Worm (Caenorhabditis elegans) whole organism, L1 larva: ENCODE results near the gene osg-1.
A peak's percentile ranks its signal among the peaks of the same experiment; 100 is the strongest.

Experiments
- C04F5.9 ChIP-seq: sonication (generic microtip); optimal IDR thresholded peaks from 2 replicates; lab custom pipeline; 2016; ENCODE audit warnings: missing genetic modification characterization, missing compliant biosample characterization
- alr-1 ChIP-seq: fragments of 200-800 bp; sonication (Bioruptor generic); optimal IDR thresholded peaks from 2 replicates; lab custom pipeline; 2018; ENCODE audit warnings: borderline replicate concordance, mild to moderate bottlenecking, missing genetic modification characterization, missing compliant biosample characterization
- blmp-1 ChIP-seq: fragments of 150-350 bp; optimal IDR thresholded peaks from 2 replicates; lab custom pipeline; 2014; ENCODE audit warnings: missing biosample characterization, missing genetic modification characterization
- ceh-63 ChIP-seq: fragments of 200-800 bp; sonication (Bioruptor generic); optimal IDR thresholded peaks from 2 replicates; lab custom pipeline; 2018; ENCODE audit warnings: mild to moderate bottlenecking, missing genetic modification characterization, missing compliant biosample characterization
- ceh-8 ChIP-seq: fragments of 200-800 bp; sonication (Bioruptor generic); optimal IDR thresholded peaks from 2 replicates; lab custom pipeline; 2018; ENCODE audit warnings: mild to moderate bottlenecking, missing genetic modification characterization, moderate library complexity, missing compliant biosample characterization
- ceh-82 ChIP-seq, 3 experiments: fragments of 150-350 bp in 1 of 3; sonication (generic microtip) in 2 of 3; optimal IDR thresholded peaks; 2 replicates each; lab custom pipeline; 2014 to 2017; ENCODE audit warnings: missing biosample characterization in 3 of 3, missing genetic modification characterization in 3 of 3
- ces-1 ChIP-seq: fragments of 150-350 bp; optimal IDR thresholded peaks from 2 replicates; lab custom pipeline; 2014; ENCODE audit warnings: missing biosample characterization, missing genetic modification reagents, missing genetic modification characterization
- dsc-1 ChIP-seq: sonication (generic microtip); optimal IDR thresholded peaks from 2 replicates; lab custom pipeline; 2016; ENCODE audit warnings: mild to moderate bottlenecking, missing genetic modification characterization, missing compliant biosample characterization
- efl-1 ChIP-seq, 4 experiments: fragments of 150-350 bp; optimal IDR thresholded peaks in 3 of 4; peaks in 1 of 4; 1 replicate in 1 of 4; 2 replicates in 3 of 4; lab custom pipeline; 2014; ENCODE audit warnings: missing biosample characterization in 2 of 4, missing genetic modification characterization in 2 of 4, missing genetic modification reagents in 2 of 4
- egl-13 ChIP-seq: sonication (generic microtip); optimal IDR thresholded peaks from 2 replicates; lab custom pipeline; 2016; ENCODE audit warnings: missing genotype, missing genetic modification reagents, missing genetic modification characterization, missing compliant biosample characterization
- elt-2 ChIP-seq: sonication (generic microtip); optimal IDR thresholded peaks from 2 replicates; lab custom pipeline; 2016; ENCODE audit warnings: missing genetic modification characterization, mild to moderate bottlenecking, inconsistent platforms, missing compliant biosample characterization, missing genetic modification reagents
- ets-5 ChIP-seq: fragments of 200-800 bp; sonication (Bioruptor generic); IDR thresholded peaks from 2 replicates; pipeline ENCODE4 v1.3.6; 2022; ENCODE audit warnings: missing genetic modification characterization, missing compliant biosample characterization
- fkh-4 ChIP-seq: sonication (generic microtip); optimal IDR thresholded peaks from 2 replicates; lab custom pipeline; 2016; ENCODE audit warnings: missing compliant biosample characterization, missing genetic modification characterization, borderline replicate concordance
- fkh-8 ChIP-seq: sonication (generic microtip); optimal IDR thresholded peaks from 2 replicates; lab custom pipeline; 2016; ENCODE audit warnings: mild to moderate bottlenecking, missing genetic modification characterization, missing compliant biosample characterization
- fos-1 ChIP-seq: fragments of 150-350 bp; optimal IDR thresholded peaks from 2 replicates; lab custom pipeline; 2014; ENCODE audit warnings: missing biosample characterization, missing genetic modification characterization
- hlh-4 ChIP-seq: sonication (generic microtip); optimal IDR thresholded peaks from 2 replicates; lab custom pipeline; 2016; ENCODE audit warnings: mild to moderate bottlenecking, missing genetic modification characterization, missing compliant biosample characterization
- hpl-2 ChIP-seq: fragments of 150-350 bp; optimal IDR thresholded peaks from 2 replicates; lab custom pipeline; 2014; ENCODE audit warnings: missing biosample characterization, missing genetic modification reagents, missing genetic modification characterization
- irx-1 ChIP-seq: sonication (generic microtip); optimal IDR thresholded peaks from 2 replicates; lab custom pipeline; 2016; ENCODE audit warnings: missing genetic modification characterization, missing compliant biosample characterization
- lin-14 ChIP-seq: fragments of 200-800 bp; sonication (Bioruptor generic); optimal IDR thresholded peaks from 2 replicates; lab custom pipeline; 2018; ENCODE audit warnings: mild to moderate bottlenecking, missing genetic modification characterization, moderate library complexity, missing compliant biosample characterization
- lsy-2 ChIP-seq, 2 experiments: fragments of 150-350 bp; optimal IDR thresholded peaks; 2 replicates each; lab custom pipeline; 2014; ENCODE audit warnings: missing biosample characterization in 2 of 2, missing genetic modification characterization in 2 of 2
- mdl-1 ChIP-seq, 2 experiments: fragments of 150-350 bp; optimal IDR thresholded peaks; 2 replicates each; lab custom pipeline; 2014 to 2017; ENCODE audit warnings: missing biosample characterization in 2 of 2, missing genetic modification characterization in 2 of 2, inconsistent platforms in 1 of 2
- nhr-11 ChIP-seq: fragments of 150-350 bp; optimal IDR thresholded peaks from 2 replicates; lab custom pipeline; 2014; ENCODE audit warnings: missing biosample characterization, missing genetic modification characterization
- nhr-12 ChIP-seq: sonication (generic microtip); optimal IDR thresholded peaks from 2 replicates; lab custom pipeline; 2017; ENCODE audit warnings: missing biosample characterization, missing genetic modification characterization
- nhr-20 ChIP-seq: sonication (generic microtip); optimal IDR thresholded peaks from 2 replicates; lab custom pipeline; 2016; ENCODE audit warnings: mild to moderate bottlenecking, missing genetic modification characterization, missing compliant biosample characterization
- nhr-47 ChIP-seq: sonication (generic microtip); optimal IDR thresholded peaks from 2 replicates; lab custom pipeline; 2016; ENCODE audit warnings: mild to moderate bottlenecking, missing genetic modification characterization, moderate library complexity, missing compliant biosample characterization
- nhr-71 ChIP-seq: sonication (generic microtip); optimal IDR thresholded peaks from 2 replicates; lab custom pipeline; 2016; ENCODE audit warnings: mild to moderate bottlenecking, missing genetic modification characterization, moderate library complexity, missing compliant biosample characterization
- nhr-76 ChIP-seq: sonication (generic microtip); optimal IDR thresholded peaks from 2 replicates; lab custom pipeline; 2017; ENCODE audit warnings: missing biosample characterization, missing genetic modification characterization
- nhr-77 ChIP-seq: fragments of 150-350 bp; optimal IDR thresholded peaks from 2 replicates; lab custom pipeline; 2014; ENCODE audit warnings: missing biosample characterization, missing genetic modification characterization
- nhr-90 ChIP-seq: sonication (generic microtip); optimal IDR thresholded peaks from 2 replicates; lab custom pipeline; 2016; ENCODE audit warnings: mild to moderate bottlenecking, missing genetic modification characterization, missing compliant biosample characterization; ENCODE audit not compliant: poor library complexity
- pag-3 ChIP-seq: sonication (generic microtip); optimal IDR thresholded peaks from 2 replicates; lab custom pipeline; 2017; ENCODE audit warnings: missing genetic modification characterization, mild to moderate bottlenecking, missing compliant biosample characterization, antibody characterized with exemption, borderline replicate concordance; ENCODE audit not compliant: insufficient read depth
- pax-3 ChIP-seq: fragments of 200-800 bp; sonication (Bioruptor generic); optimal IDR thresholded peaks from 2 replicates; lab custom pipeline; 2018; ENCODE audit warnings: mild to moderate bottlenecking, missing genetic modification characterization, moderate library complexity, missing compliant biosample characterization
- pqm-1 ChIP-seq: sonication (generic microtip); optimal IDR thresholded peaks from 3 replicates; lab custom pipeline; 2017; ENCODE audit warnings: missing biosample characterization, missing genetic modification characterization
- rnt-1 ChIP-seq: sonication (generic microtip); optimal IDR thresholded peaks from 2 replicates; lab custom pipeline; 2016; ENCODE audit warnings: mild to moderate bottlenecking, missing genetic modification characterization, moderate library complexity, missing compliant biosample characterization
- snpc-4 ChIP-seq: fragments of 150-350 bp; optimal IDR thresholded peaks from 2 replicates; lab custom pipeline; 2014; ENCODE audit warnings: missing biosample characterization, missing genetic modification characterization
- sox-4 ChIP-seq: sonication (generic microtip); optimal IDR thresholded peaks from 2 replicates; lab custom pipeline; 2016; ENCODE audit warnings: missing genetic modification characterization, missing compliant biosample characterization
- sup-37 ChIP-seq: fragments of 200-800 bp; sonication (Bioruptor generic); optimal IDR thresholded peaks from 2 replicates; lab custom pipeline; 2018; ENCODE audit warnings: mild to moderate bottlenecking, missing genetic modification characterization, missing compliant biosample characterization
- swsn-7 ChIP-seq: sonication (generic microtip); optimal IDR thresholded peaks from 2 replicates; lab custom pipeline; 2016; ENCODE audit warnings: missing genetic modification characterization, missing compliant biosample characterization
- unc-86 ChIP-seq: sonication (generic microtip); optimal IDR thresholded peaks from 2 replicates; lab custom pipeline; 2016; ENCODE audit warnings: missing genetic modification characterization, missing compliant biosample characterization
- unc-98 ChIP-seq: fragments of 200-800 bp; sonication (Bioruptor generic); IDR thresholded peaks from 2 replicates; pipeline ENCODE4 v1.3.6; 2022; ENCODE audit warnings: missing genetic modification characterization, missing compliant biosample characterization
- vab-15 ChIP-seq: sonication (generic microtip); optimal IDR thresholded peaks from 2 replicates; lab custom pipeline; 2017; ENCODE audit warnings: missing genotype, mild to moderate bottlenecking, missing genetic modification characterization, missing compliant biosample characterization
- xbp-1 ChIP-seq: sonication (generic microtip); optimal IDR thresholded peaks from 2 replicates; lab custom pipeline; 2016; ENCODE audit warnings: missing genetic modification characterization, missing compliant biosample characterization
- zip-4 ChIP-seq: fragments of 200-800 bp; sonication (Bioruptor generic); optimal IDR thresholded peaks from 2 replicates; lab custom pipeline; 2018; ENCODE audit warnings: mild to moderate bottlenecking, missing genetic modification characterization, moderate library complexity, missing compliant biosample characterization
- ztf-11 ChIP-seq, 2 experiments: sonication (generic microtip); optimal IDR thresholded peaks; 2 replicates each; lab custom pipeline; 2016 to 2017; ENCODE audit warnings: missing genetic modification characterization in 2 of 2, missing biosample characterization in 1 of 2, missing compliant biosample characterization in 1 of 2

Gene osg-1

ce11 chrIII:5498973-5499372, 11.6 kb downstream of the osg-1 start, which contains the start of gene R02F2.9 (continued):
- TF ChIP-seq hlh-4 (tag; lab: Kevin White, UChicago) (no peak), pag-3 (tag; lab: Kevin White, UChicago) (no peak), unc-86 (peak; percentile 59), dsc-1 (tag; lab: Kevin White, UChicago) (peak; percentile 75), ets-5 (GFP tag; lab: Robert Waterston, UW) (no peak), zip-4 (GFP tag; lab: Kevin White, UChicago) (peak; percentile 7), ces-1 (GFP tag; lab: Kevin White, UChicago) (no peak), xbp-1 (tag; lab: Kevin White, UChicago) (peak; percentile 76), pax-3 (tag; lab: Kevin White, UChicago) (no peak), pqm-1 (no peak), ceh-63 (GFP tag; lab: Kevin White, UChicago) (no peak), nhr-20 (peak; percentile 72), alr-1 (tag; lab: Kevin White, UChicago) (no peak), blmp-1 (peak; percentile 55), C04F5.9 (peak; percentile 5), rnt-1 (tag; lab: Kevin White, UChicago) (peak; percentile 50), nhr-76 (tag; lab: Kevin White, UChicago) (no peak), elt-2 (tag; lab: Kevin White, UChicago) (no peak), nhr-11 (tag; lab: Kevin White, UChicago) (no peak), sup-37 (GFP tag; lab: Kevin White, UChicago) (no peak), ztf-11 (tag; optimal IDR thresholded peaks at IDR 0.05; lab: Kevin White, UChicago) (no peak), mdl-1 (tag; optimal IDR thresholded peaks at IDR 0.05; lab: Kevin White, UChicago) (no peak), sox-4 (no peak), nhr-77 (no peak), hpl-2 (GFP tag; lab: Kevin White, UChicago) (no peak), irx-1 (tag; lab: Kevin White, UChicago) (peak; percentile 20), lin-14 (GFP tag; lab: Kevin White, UChicago) (peak; percentile 58), fos-1 (tag; lab: Kevin White, UChicago) (no peak), unc-98 (GFP tag; lab: Robert Waterston, UW) (no peak), ceh-82 (tag; optimal IDR thresholded peaks at IDR 0.05; lab: Kevin White, UChicago) (peak in 2 of 3 experiments; percentile 44 to 57)

- TF ChIP-seq ztf-11 (tag; optimal IDR thresholded peaks at IDR 0.05; lab: Kevin White, UChicago) (peak in 1 of 2 experiments; percentile 10), ceh-63 (GFP tag; lab: Kevin White, UChicago) (no peak), efl-1 (optimal IDR thresholded peaks at IDR 0.05; lab: Kevin White, UChicago) (no peak), efl-1 (GFP tag; optimal IDR thresholded peaks at IDR 0.05 in 1 of 2; lab: Kevin White, UChicago) (peak in 1 of 2 experiments; percentile 44), lin-14 (GFP tag; lab: Kevin White, UChicago) (peak; percentile 8)
These were observed 12.6 kb downstream of the osg-1 start for ce11 chrIII:5499942-5500341.

ce11 chrIII:5500732-5501131, 13.4 kb downstream of the osg-1 start:
- TF ChIP-seq snpc-4 (tag; lab: Kevin White, UChicago), result no peak
- no peak for TF ChIP-seq sup-37 (GFP tag; lab: Kevin White, UChicago)
- no peak for TF ChIP-seq nhr-90 (tag; lab: Kevin White, UChicago)
- TF ChIP-seq nhr-47 (tag; lab: Kevin White, UChicago), result peak; percentile 84
- TF ChIP-seq lsy-2 (tag; optimal IDR thresholded peaks at IDR 0.05; lab: Kevin White, UChicago), result peak; percentile 7 to 19
- TF ChIP-seq nhr-11 (tag; lab: Kevin White, UChicago), result peak; percentile 56
- TF ChIP-seq sox-4, result peak; percentile 80
- TF ChIP-seq fkh-4 (tag; lab: Kevin White, UChicago), result peak; percentile 58
- TF ChIP-seq egl-13 (tag; lab: Kevin White, UChicago), result peak; percentile 30
- TF ChIP-seq swsn-7 (tag; lab: Kevin White, UChicago), result peak; percentile 19
- peak; percentile 83 for TF ChIP-seq pax-3 (tag; lab: Kevin White, UChicago)
- peak; percentile 17 for TF ChIP-seq lin-14 (GFP tag; lab: Kevin White, UChicago)
- TF ChIP-seq fkh-8 (tag; lab: Kevin White, UChicago), result peak; percentile 88
- TF ChIP-seq nhr-12 (tag; lab: Kevin White, UChicago), result no peak
- peak; percentile 19 for TF ChIP-seq nhr-20
- TF ChIP-seq nhr-71 (tag; lab: Kevin White, UChicago), result peak; percentile 77
- no peak for TF ChIP-seq vab-15
- peak; percentile 35 for TF ChIP-seq fos-1 (tag; lab: Kevin White, UChicago)
- peak; percentile 39 for TF ChIP-seq ceh-8 (GFP tag; lab: Kevin White, UChicago)
- peak; percentile 99 for TF ChIP-seq dsc-1 (tag; lab: Kevin White, UChicago)
- peak; percentile 8 for TF ChIP-seq unc-86
